Worm (Caenorhabditis elegans) whole organism, L3 larva: ENCODE measurements around the gene dpm-3.

Source experiments
- R02D3.7 ChIP-seq: fragments of 150-350 bp; optimal IDR thresholded peaks from 2 replicates; lab custom pipeline; 2014; ENCODE audit warnings: missing biosample characterization, missing genetic modification characterization
- ZK546.5 ChIP-seq: sonication (generic microtip); optimal IDR thresholded peaks from 2 replicates; lab custom pipeline; 2017; ENCODE audit warnings: missing biosample characterization, missing genetic modification characterization
- ceh-16 ChIP-seq: sonication (generic microtip); optimal IDR thresholded peaks from 2 replicates; lab custom pipeline; 2017; ENCODE audit warnings: missing biosample characterization, missing genetic modification characterization
- ceh-28 ChIP-seq: fragments of 150-350 bp; optimal IDR thresholded peaks from 2 replicates; lab custom pipeline; 2014; ENCODE audit warnings: missing biosample characterization, missing genetic modification reagents, missing genetic modification characterization
- ceh-9 ChIP-seq: sonication (generic microtip); optimal IDR thresholded peaks from 2 replicates; lab custom pipeline; 2018; ENCODE audit warnings: missing biosample characterization, missing genetic modification characterization
- egl-27 ChIP-seq: sonication (generic microtip); optimal IDR thresholded peaks from 4 replicates; lab custom pipeline; 2017; ENCODE audit warnings: missing biosample characterization, missing genetic modification reagents, missing genetic modification characterization
- elt-2 ChIP-seq: sonication (generic microtip); optimal IDR thresholded peaks from 2 replicates; lab custom pipeline; 2016; ENCODE audit warnings: missing genetic modification reagents, mild to moderate bottlenecking, missing genetic modification characterization, missing compliant biosample characterization
- elt-3 ChIP-seq, 3 experiments: fragments of 150-350 bp in 1 of 3; sonication (generic microtip) in 2 of 3; optimal IDR thresholded peaks; 2 replicates in 2 of 3; 4 replicates in 1 of 3; lab custom pipeline; 2014 to 2017; ENCODE audit warnings: missing biosample characterization in 3 of 3, missing genetic modification characterization in 3 of 3
- eor-1 ChIP-seq, 2 experiments: fragments of 150-350 bp; optimal IDR thresholded peaks; 2 replicates each; lab custom pipeline; 2014 to 2018; ENCODE audit warnings: missing biosample characterization in 2 of 2, missing genetic modification characterization in 2 of 2
- fkh-10 ChIP-seq: sonication (generic microtip); optimal IDR thresholded peaks from 2 replicates; lab custom pipeline; 2017; ENCODE audit warnings: missing biosample characterization, missing genetic modification reagents, missing genetic modification characterization
- fkh-2 ChIP-seq: fragments of 150-350 bp; optimal IDR thresholded peaks from 2 replicates; lab custom pipeline; 2014; ENCODE audit warnings: missing biosample characterization, missing genetic modification reagents, missing genetic modification characterization
- fos-1 ChIP-seq: fragments of 150-350 bp; optimal IDR thresholded peaks from 2 replicates; lab custom pipeline; 2014; ENCODE audit warnings: missing biosample characterization, missing genetic modification characterization
- hmg-11 ChIP-seq: sonication (generic microtip); optimal IDR thresholded peaks from 2 replicates; lab custom pipeline; 2016; ENCODE audit warnings: missing genetic modification characterization, missing compliant biosample characterization
- jun-1 ChIP-seq: fragments of 150-350 bp; optimal IDR thresholded peaks from 2 replicates; lab custom pipeline; 2014; ENCODE audit warnings: missing biosample characterization, missing genetic modification reagents, missing genetic modification characterization
- lin-15B ChIP-seq: fragments of 150-350 bp; optimal IDR thresholded peaks from 2 replicates; lab custom pipeline; 2014; ENCODE audit warnings: missing biosample characterization, missing genetic modification characterization
- lsy-12 ChIP-seq: sonication (generic microtip); optimal IDR thresholded peaks from 2 replicates; lab custom pipeline; 2016; ENCODE audit warnings: mild to moderate bottlenecking, missing genetic modification characterization, missing compliant biosample characterization
- mml-1 ChIP-seq: fragments of 150-350 bp; sonication (generic microtip); optimal IDR thresholded peaks from 3 replicates; lab custom pipeline; 2014; ENCODE audit warnings: missing biosample characterization, missing genetic modification characterization
- nfya-1 ChIP-seq: sonication (generic microtip); optimal IDR thresholded peaks from 2 replicates; lab custom pipeline; 2017; ENCODE audit warnings: missing genetic modification characterization, mild to moderate bottlenecking, missing compliant biosample characterization, antibody characterized with exemption, moderate library complexity; ENCODE audit not compliant: insufficient read depth
- nhr-12 ChIP-seq: fragments of 150-350 bp; optimal IDR thresholded peaks from 2 replicates; lab custom pipeline; 2014; ENCODE audit warnings: missing biosample characterization, missing genetic modification characterization
- nhr-23 ChIP-seq: fragments of 150-350 bp; optimal IDR thresholded peaks from 2 replicates; lab custom pipeline; 2014; ENCODE audit warnings: missing biosample characterization, missing genetic modification reagents, missing genetic modification characterization
- nhr-237 ChIP-seq: fragments of 150-350 bp; optimal IDR thresholded peaks from 2 replicates; lab custom pipeline; 2014; ENCODE audit warnings: missing biosample characterization, missing genetic modification characterization
- nhr-25 ChIP-seq: sonication (generic microtip); optimal IDR thresholded peaks from 2 replicates; lab custom pipeline; 2017; ENCODE audit warnings: missing biosample characterization, missing genetic modification characterization
- nhr-28 ChIP-seq: fragments of 150-350 bp; optimal IDR thresholded peaks from 2 replicates; lab custom pipeline; 2014; ENCODE audit warnings: missing biosample characterization, missing genetic modification characterization
- nhr-43 ChIP-seq: sonication (generic microtip); optimal IDR thresholded peaks from 2 replicates; lab custom pipeline; 2016; ENCODE audit warnings: mild to moderate bottlenecking, missing genetic modification characterization, missing compliant biosample characterization; ENCODE audit not compliant: poor library complexity, severe bottlenecking
- nhr-67 ChIP-seq: fragments of 150-350 bp; optimal IDR thresholded peaks from 2 replicates; lab custom pipeline; 2014; ENCODE audit warnings: missing biosample characterization, missing genetic modification characterization
- nhr-76 ChIP-seq: fragments of 150-350 bp; sonication (generic microtip); optimal IDR thresholded peaks from 5 replicates; lab custom pipeline; 2014; ENCODE audit warnings: missing biosample characterization, missing genetic modification characterization
- nhr-77 ChIP-seq: fragments of 150-350 bp; optimal IDR thresholded peaks from 2 replicates; lab custom pipeline; 2014; ENCODE audit warnings: missing biosample characterization, missing genetic modification characterization
- pha-4 ChIP-seq: fragments of 150-350 bp; optimal IDR thresholded peaks from 2 replicates; lab custom pipeline; 2014; ENCODE audit warnings: missing biosample characterization, missing genetic modification reagents, missing genetic modification characterization
- pqm-1 ChIP-seq: fragments of 150-350 bp; optimal IDR thresholded peaks from 2 replicates; lab custom pipeline; 2017; ENCODE audit warnings: missing biosample characterization, missing genetic modification characterization, inconsistent platforms
- sea-2 ChIP-seq: fragments of 150-350 bp; sonication (generic microtip); optimal IDR thresholded peaks from 4 replicates; lab custom pipeline; 2014; ENCODE audit warnings: missing biosample characterization, missing genetic modification reagents, missing genetic modification characterization
- skn-1 ChIP-seq: fragments of 150-350 bp; optimal IDR thresholded peaks from 2 replicates; lab custom pipeline; 2014; ENCODE audit warnings: missing biosample characterization, missing genetic modification characterization
- snpc-4 ChIP-seq: fragments of 150-350 bp; optimal IDR thresholded peaks from 2 replicates; lab custom pipeline; 2014; ENCODE audit warnings: missing biosample characterization, missing genetic modification characterization
- tbx-2 ChIP-seq: sonication (generic microtip); optimal IDR thresholded peaks from 2 replicates; lab custom pipeline; 2016; ENCODE audit warnings: mild to moderate bottlenecking, missing genetic modification characterization, missing compliant biosample characterization
- unc-39 ChIP-seq: sonication (generic microtip); optimal IDR thresholded peaks from 4 replicates; lab custom pipeline; 2017; ENCODE audit warnings: missing biosample characterization, missing genetic modification characterization
- unc-62 ChIP-seq: fragments of 150-350 bp; sonication (generic microtip); optimal IDR thresholded peaks from 4 replicates; lab custom pipeline; 2014; ENCODE audit warnings: missing biosample characterization, missing genetic modification reagents, missing genetic modification characterization
- zag-1 ChIP-seq: fragments of 150-350 bp; optimal IDR thresholded peaks from 2 replicates; lab custom pipeline; 2014; ENCODE audit warnings: missing biosample characterization, missing genetic modification characterization
- ztf-11 ChIP-seq: fragments of 150-350 bp; optimal IDR thresholded peaks from 2 replicates; lab custom pipeline; 2014; ENCODE audit warnings: missing biosample characterization, missing genetic modification characterization

Gene dpm-3

ce11 chrIV:12389951-12390350 lies 1.4 kb upstream of the dpm-3 start, which contains the start of gene spe-45:
Gene spe-45, minus strand, starts transcription at chrIV:12390095.
- TF ChIP-seq nfya-1 (tag; lab: Kevin White, UChicago), result no peak
- no peak for TF ChIP-seq R02D3.7 (tag; lab: Kevin White, UChicago)
- no peak for TF ChIP-seq snpc-4 (tag; lab: Kevin White, UChicago)
- TF ChIP-seq mml-1 (tag; lab: Kevin White, UChicago), result no peak
- no peak for TF ChIP-seq elt-2
- no peak for TF ChIP-seq zag-1
- no peak for TF ChIP-seq nhr-77
- no peak for TF ChIP-seq nhr-237 (tag; lab: Kevin White, UChicago)
- TF ChIP-seq nhr-67 (tag; lab: Kevin White, UChicago), result no peak
- TF ChIP-seq tbx-2, result no peak
- no peak for TF ChIP-seq unc-39 (tag; lab: Kevin White, UChicago)
- TF ChIP-seq nhr-25 (tag; lab: Kevin White, UChicago), result no peak
- TF ChIP-seq fos-1 (tag; lab: Kevin White, UChicago), result no peak
- TF ChIP-seq eor-1 (tag; optimal IDR thresholded peaks at IDR 0.05; lab: Kevin White, UChicago), result no peak
- no peak for TF ChIP-seq skn-1 (tag; lab: Kevin White, UChicago)
- TF ChIP-seq sea-2 (GFP tag; lab: Kevin White, UChicago), result no peak
- no peak for TF ChIP-seq pha-4
- TF ChIP-seq ztf-11 (tag; lab: Kevin White, UChicago), result no peak

- TF ChIP-seq elt-3 (tag; optimal IDR thresholded peaks at IDR 0.05; lab: Kevin White, UChicago) (peak in 1 of 3 experiments; percentile 57), lin-15B (tag; lab: Kevin White, UChicago) (peak; percentile 2), lsy-12 (tag; lab: Kevin White, UChicago) (peak; percentile 10), jun-1 (tag; lab: Kevin White, UChicago) (peak; percentile 2), nhr-23 (tag; lab: Kevin White, UChicago) (peak; percentile 90), nhr-43 (peak; percentile 61), ZK546.5 (no peak), unc-62 (GFP tag; lab: Kevin White, UChicago) (peak; percentile 54), nhr-25 (tag; lab: Kevin White, UChicago) (peak; percentile 96), nhr-28 (tag; lab: Kevin White, UChicago) (no peak), egl-27 (tag; lab: Kevin White, UChicago) (no peak), ceh-28 (tag; lab: Kevin White, UChicago) (peak; percentile 48), hmg-11 (tag; lab: Kevin White, UChicago) (no peak), fos-1 (tag; lab: Kevin White, UChicago) (no peak), nfya-1 (tag; lab: Kevin White, UChicago) (peak; percentile 43)
Observed at ce11 chrIV:12396645-12397258, 5.4 kb downstream of the dpm-3 start.

- TF ChIP-seq ztf-11 (tag; lab: Kevin White, UChicago), result no peak
- no peak for TF ChIP-seq hmg-11 (tag; lab: Kevin White, UChicago)
- TF ChIP-seq nhr-67 (tag; lab: Kevin White, UChicago), result no peak
- no peak for TF ChIP-seq fkh-10 (GFP tag; lab: Kevin White, UChicago)
- no peak for TF ChIP-seq nhr-25 (tag; lab: Kevin White, UChicago)
- no peak for TF ChIP-seq nhr-76 (tag; lab: Kevin White, UChicago)
- TF ChIP-seq tbx-2, result no peak
- TF ChIP-seq zag-1, result no peak
- TF ChIP-seq eor-1 (tag; optimal IDR thresholded peaks at IDR 0.05; lab: Kevin White, UChicago), result no peak
- no peak for TF ChIP-seq ceh-16
- TF ChIP-seq mml-1 (tag; lab: Kevin White, UChicago), result no peak
- TF ChIP-seq elt-2, result no peak
- TF ChIP-seq ceh-28 (tag; lab: Kevin White, UChicago), result no peak
- TF ChIP-seq nhr-12, result no peak
- no peak for TF ChIP-seq nhr-43
- no peak for TF ChIP-seq nhr-77
- TF ChIP-seq R02D3.7 (tag; lab: Kevin White, UChicago), result no peak
- TF ChIP-seq unc-39 (tag; lab: Kevin White, UChicago), result no peak
- TF ChIP-seq nfya-1 (tag; lab: Kevin White, UChicago), result no peak
- no peak for TF ChIP-seq lsy-12 (tag; lab: Kevin White, UChicago)
Observed at ce11 chrIV:12398437-12398836, 7.0 kb downstream of the dpm-3 start, which contains the start of gene acs-20. Gene acs-20, minus strand, starts transcription at chrIV:12398706.

- no peak for TF ChIP-seq hmg-11 (tag; lab: Kevin White, UChicago)
- TF ChIP-seq fkh-2 (tag; lab: Kevin White, UChicago), result no peak
- no peak for TF ChIP-seq ceh-9 (tag; lab: Kevin White, UChicago)
- TF ChIP-seq fkh-10 (GFP tag; lab: Kevin White, UChicago), result no peak
- TF ChIP-seq elt-2, result peak; percentile 85
- no peak for TF ChIP-seq snpc-4 (tag; lab: Kevin White, UChicago)
- no peak for TF ChIP-seq nfya-1 (tag; lab: Kevin White, UChicago)
- TF ChIP-seq pqm-1 (tag; lab: Kevin White, UChicago), result peak; percentile 19
- TF ChIP-seq R02D3.7 (tag; lab: Kevin White, UChicago), result no peak
- TF ChIP-seq nhr-25 (tag; lab: Kevin White, UChicago), result peak; percentile 44
- peak in 1 of 3 experiments; percentile 83 for TF ChIP-seq elt-3 (tag; optimal IDR thresholded peaks at IDR 0.05; lab: Kevin White, UChicago)
- TF ChIP-seq lsy-12 (tag; lab: Kevin White, UChicago), result no peak
- TF ChIP-seq, all 47 proteins: peak for 4
Observed at ce11 chrIV:12399983-12400382, 8.6 kb downstream of the dpm-3 start.
